Worm (Caenorhabditis elegans): Measurements from ENCODE around the gene sma-6.

DNA sequence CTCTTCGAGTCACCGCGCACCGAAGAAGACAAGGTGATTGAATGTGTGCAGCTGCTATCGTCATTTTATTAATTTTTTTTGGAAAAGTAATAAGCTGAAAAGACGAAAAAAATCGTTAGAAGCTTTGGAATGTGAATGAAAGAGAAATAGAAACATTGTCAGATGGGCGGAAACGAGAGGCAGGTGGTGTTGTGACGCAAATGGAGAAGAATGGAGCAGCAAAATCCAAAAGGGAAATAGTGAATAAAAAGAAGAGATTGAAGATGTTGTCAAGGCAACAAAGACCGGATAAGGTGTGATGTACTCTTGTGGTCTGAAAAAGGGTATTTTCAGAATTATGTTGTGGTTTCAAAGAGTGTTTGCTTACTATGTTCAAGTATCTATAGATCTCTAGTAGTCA, 18.2 kb downstream of the sma-6 start:
- TF ChIP-seq scrt-1 (GFP tag; IDR thresholded peaks at IDR 0.05) (no peak), ceh-13 (GFP tag; optimal IDR thresholded peaks at IDR 0.05) (no peak), ama-1 (optimal IDR thresholded peaks at IDR 0.05) (no peak), tbx-11 (GFP tag; IDR thresholded peaks at IDR 0.05) (no peak), B0310.2 (tag; optimal IDR thresholded peaks at IDR 0.05) (no peak), tra-4 (tag; optimal IDR thresholded peaks at IDR 0.05) (no peak), flt-1 (GFP tag; IDR thresholded peaks at IDR 0.05) (no peak), sea-1 (GFP tag; conservative IDR thresholded peaks at IDR 0.05) (no peak), ceh-36 (tag; optimal IDR thresholded peaks at IDR 0.05) (no peak), F13C5.2 (tag; optimal IDR thresholded peaks at IDR 0.05) (no peak), hmg-4 (GFP tag; optimal IDR thresholded peaks at IDR 0.05) (no peak), tbx-37 (GFP tag; conservative IDR thresholded peaks at IDR 0.05) (no peak)
